Worm (Caenorhabditis elegans) whole organism, midembryonic: ENCODE results near the gene W05H9.2.

Experiments used
- cog-1 ChIP-seq: sonication (generic microtip); optimal IDR thresholded peaks from 2 replicates; lab custom pipeline; 2016; ENCODE audit warnings: missing genetic modification characterization, missing compliant biosample characterization
- flt-1 ChIP-seq: fragments of 200-800 bp; sonication (Bioruptor generic); IDR thresholded peaks from 2 replicates; pipeline ENCODE4 v1.3.6; 2022; ENCODE audit warnings: missing genetic modification characterization, missing compliant biosample characterization
- klf-2 ChIP-seq: fragments of 200-800 bp; sonication (Bioruptor generic); conservative IDR thresholded peaks from 2 replicates; pipeline ENCODE4 v1.3.6; 2022; ENCODE audit warnings: missing genetic modification reagents, missing genetic modification characterization, missing compliant biosample characterization
- med-1 ChIP-seq: sonication (generic microtip); optimal IDR thresholded peaks from 2 replicates; lab custom pipeline; 2017; ENCODE audit warnings: missing genetic modification characterization, mild to moderate bottlenecking, missing compliant biosample characterization, antibody characterized with exemption, missing genetic modification reagents; ENCODE audit not compliant: insufficient read depth
- ref-1 ChIP-seq: fragments of 200-800 bp; sonication (Bioruptor generic); conservative IDR thresholded peaks from 2 replicates; pipeline ENCODE4 v1.3.6; 2022; ENCODE audit warnings: missing genetic modification reagents, missing genetic modification characterization, missing compliant biosample characterization
- tab-1 ChIP-seq: fragments of 200-800 bp; sonication (Bioruptor generic); IDR thresholded peaks from 2 replicates; pipeline ENCODE4 v1.3.6; 2022; ENCODE audit warnings: missing genetic modification characterization, missing compliant biosample characterization
- ztf-23 ChIP-seq: fragments of 200-800 bp; sonication (Bioruptor generic); IDR thresholded peaks from 2 replicates; pipeline ENCODE4 v1.3.6; 2022; ENCODE audit warnings: missing genetic modification reagents, missing genetic modification characterization, missing compliant biosample characterization
- ztf-29 ChIP-seq: fragments of 200-800 bp; sonication (Bioruptor generic); IDR thresholded peaks from 2 replicates; pipeline ENCODE4 v1.3.6; 2022; ENCODE audit warnings: missing genetic modification reagents, missing genetic modification characterization, missing compliant biosample characterization

DNA sequence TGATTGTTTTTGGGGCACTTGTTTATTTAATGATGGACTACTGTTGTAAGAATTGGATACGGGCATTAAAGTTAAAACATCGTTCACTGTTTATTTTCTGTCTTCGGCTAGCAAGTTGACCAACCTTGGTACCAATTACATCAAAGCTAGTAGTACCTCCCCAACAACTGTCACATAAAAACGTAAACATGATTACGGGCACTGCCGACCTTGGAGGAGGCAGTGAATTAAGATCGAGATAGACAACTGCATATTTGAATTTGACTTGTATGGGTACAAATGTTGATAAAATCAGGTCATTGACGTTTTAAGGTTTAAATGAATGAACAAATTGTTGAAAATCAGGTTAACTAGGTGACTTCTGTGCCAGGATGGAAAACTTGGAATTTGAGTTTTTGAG, 10.4 kb downstream of the W05H9.2 start:
- TF ChIP-seq tab-1 = no peak
- TF ChIP-seq ref-1 = no peak
- no peak for TF ChIP-seq ztf-29 (GFP tag; lab: Robert Waterston, UW)
- no peak for TF ChIP-seq flt-1 (GFP tag; lab: Robert Waterston, UW)
- TF ChIP-seq cog-1 (tag; lab: Kevin White, UChicago) = no peak
- TF ChIP-seq med-1 (GFP tag; lab: Kevin White, UChicago) = no peak
- no peak for TF ChIP-seq klf-2 (GFP tag; lab: Robert Waterston, UW)
- no peak for TF ChIP-seq ztf-23 (GFP tag; lab: Robert Waterston, UW)
